Fruit fly (Drosophila melanogaster): Measurements from ENCODE around the gene DZIP1.

DZIP1 gene

DNA sequence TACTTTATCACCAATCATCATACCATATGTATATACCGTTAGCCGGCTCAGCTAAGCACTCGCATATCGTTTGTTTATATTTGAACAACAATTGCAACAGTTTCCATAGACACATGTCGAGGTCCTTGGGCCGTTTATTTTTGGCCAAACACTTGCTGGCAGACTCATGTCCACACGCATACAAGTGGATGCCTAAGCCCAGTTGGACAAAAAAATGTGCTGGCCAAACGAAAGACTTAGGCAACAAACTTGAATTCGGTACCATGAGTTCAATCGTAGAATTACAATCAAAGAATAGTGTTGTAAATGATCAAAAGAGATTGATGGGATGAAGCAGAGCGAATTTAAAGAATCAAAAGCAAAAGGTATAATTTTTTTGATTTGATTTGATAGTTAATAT lies 8.5 kb downstream of the DZIP1 start, which contains the start of gene CG13622:
Gene CG13622 (minus strand): TSS at position 101 of the 400 bp plus-strand sequence.
- no peak for TF ChIP-seq psq (GFP tag; optimal IDR thresholded peaks at IDR 0.05)
- no peak for TF ChIP-seq dmrt93B (GFP tag; optimal IDR thresholded peaks at IDR 0.05)
- no peak for TF ChIP-seq lola (GFP tag; optimal IDR thresholded peaks at IDR 0.05)
- TF ChIP-seq N (GFP tag; optimal IDR thresholded peaks at IDR 0.05): no peak
- TF ChIP-seq usp (GFP tag; optimal IDR thresholded peaks at IDR 0.05): no peak
- no peak for TF ChIP-seq br (GFP tag; optimal IDR thresholded peaks at IDR 0.05)
- TF ChIP-seq OdsH (GFP tag; optimal IDR thresholded peaks at IDR 0.05): no peak
- no peak for TF ChIP-seq tai (GFP tag; optimal IDR thresholded peaks at IDR 0.05)
- TF ChIP-seq Hr83 (GFP tag; optimal IDR thresholded peaks at IDR 0.05; ENCODE audit: poor library complexity, severe bottlenecking): no peak
- TF ChIP-seq pan (optimal IDR thresholded peaks at IDR 0.05): no peak
- no peak for TF ChIP-seq fru (GFP tag; optimal IDR thresholded peaks at IDR 0.05)

DNA sequence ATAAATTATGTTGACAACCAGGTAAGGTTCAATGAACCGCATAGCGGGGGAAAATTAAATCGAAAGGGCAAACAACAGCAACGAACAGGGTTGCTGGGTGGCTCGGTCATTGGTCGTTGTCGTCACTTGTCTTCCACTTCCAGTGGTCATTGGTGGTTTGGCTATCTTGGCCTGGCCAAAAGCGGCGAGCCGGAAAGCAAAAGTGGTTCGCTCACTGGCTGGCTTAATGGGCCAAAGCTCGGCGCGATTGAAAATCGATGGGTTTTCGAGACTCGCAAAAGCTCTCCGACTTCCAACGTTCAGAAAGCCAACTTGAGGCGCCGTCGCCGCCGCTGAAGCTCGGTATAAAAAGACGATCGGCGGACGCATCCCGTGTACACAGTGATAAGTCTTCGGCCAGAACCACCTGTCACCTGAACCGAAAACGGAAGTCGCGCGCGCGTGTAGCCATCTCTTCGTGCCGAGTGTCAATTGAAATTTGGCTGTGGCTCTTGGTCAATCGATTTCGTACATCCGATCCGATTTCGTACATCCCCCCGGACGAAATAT lies 9.4 kb downstream of the DZIP1 start, which contains the start of gene Jhbp12:
Gene Jhbp12 (plus strand): TSS at position 369 of the 549 bp plus-strand sequence.
- TF ChIP-seq ey (GFP tag; optimal IDR thresholded peaks at IDR 0.05) (no peak), Vsx2 (GFP tag; optimal IDR thresholded peaks at IDR 0.05; ENCODE audit: partially characterized antibody) (no peak), woc (GFP tag; optimal IDR thresholded peaks at IDR 0.05) (no peak), dsf (GFP tag; optimal IDR thresholded peaks at IDR 0.05; ENCODE audit: borderline replicate concordance) (no peak), brk (GFP tag; optimal IDR thresholded peaks at IDR 0.05) (no peak), dmrt93B (GFP tag; optimal IDR thresholded peaks at IDR 0.05) (no peak), dl (GFP tag; optimal IDR thresholded peaks at IDR 0.05; ENCODE audit: insufficient read depth in 1 of 2, partially characterized antibody in 2 of 2) (no peak), Hnf4 (GFP tag; optimal IDR thresholded peaks at IDR 0.05) (no peak), CG9705 (GFP tag; optimal IDR thresholded peaks at IDR 0.05) (no peak), usp (GFP tag; optimal IDR thresholded peaks at IDR 0.05) (no peak)

DNA sequence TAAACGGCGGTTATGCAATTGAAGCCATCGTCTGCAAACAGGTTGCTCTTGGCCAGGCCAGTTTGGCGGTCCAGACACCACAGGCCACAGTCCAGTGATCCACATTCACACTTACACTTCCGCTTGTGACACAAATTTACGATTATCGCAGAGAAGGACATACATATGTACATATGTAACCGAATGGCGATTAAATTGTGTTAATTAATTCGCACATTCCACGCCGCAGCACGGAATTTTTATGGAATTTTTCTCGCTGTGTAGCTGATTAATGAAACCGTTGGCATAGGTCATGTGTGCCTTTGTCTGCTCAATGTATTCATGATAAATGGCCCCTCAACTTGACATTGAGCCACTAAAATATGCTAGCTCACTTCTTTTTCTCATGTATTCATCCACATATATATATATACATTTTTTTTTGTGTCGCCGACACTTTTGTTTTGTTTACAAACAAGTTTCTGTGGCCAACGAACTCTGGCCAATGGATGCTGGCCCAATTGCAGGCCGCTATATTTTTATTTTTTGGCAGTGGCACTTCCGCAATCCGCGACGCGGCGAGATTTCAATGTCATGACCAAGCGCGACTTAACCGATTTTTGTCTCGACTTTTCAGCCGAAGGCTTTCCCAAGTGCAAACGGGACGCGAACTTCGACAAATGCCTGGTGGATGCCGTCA lies 11.0 kb downstream of the DZIP1 start:
- TF ChIP-seq pan (optimal IDR thresholded peaks at IDR 0.05): no peak
- TF ChIP-seq br (GFP tag; optimal IDR thresholded peaks at IDR 0.05): no peak
- no peak for TF ChIP-seq rgr (GFP tag; optimal IDR thresholded peaks at IDR 0.05)
- no peak for TF ChIP-seq h (GFP tag; optimal IDR thresholded peaks at IDR 0.05)
- no peak for TF ChIP-seq OdsH (GFP tag; optimal IDR thresholded peaks at IDR 0.05)
- no peak for TF ChIP-seq Sp1 (GFP tag; optimal IDR thresholded peaks at IDR 0.05)
- TF ChIP-seq CrebA (GFP tag; optimal IDR thresholded peaks at IDR 0.05; ENCODE audit: borderline replicate concordance): no peak
- TF ChIP-seq Hnf4 (GFP tag; optimal IDR thresholded peaks at IDR 0.05): no peak
- no peak for TF ChIP-seq tai (GFP tag; optimal IDR thresholded peaks at IDR 0.05)
- TF ChIP-seq HLH106 (tag; optimal IDR thresholded peaks at IDR 0.05): no peak
- TF ChIP-seq Abd-B (GFP tag; optimal IDR thresholded peaks at IDR 0.05): no peak
- TF ChIP-seq psq (GFP tag; optimal IDR thresholded peaks at IDR 0.05): no peak

DNA sequence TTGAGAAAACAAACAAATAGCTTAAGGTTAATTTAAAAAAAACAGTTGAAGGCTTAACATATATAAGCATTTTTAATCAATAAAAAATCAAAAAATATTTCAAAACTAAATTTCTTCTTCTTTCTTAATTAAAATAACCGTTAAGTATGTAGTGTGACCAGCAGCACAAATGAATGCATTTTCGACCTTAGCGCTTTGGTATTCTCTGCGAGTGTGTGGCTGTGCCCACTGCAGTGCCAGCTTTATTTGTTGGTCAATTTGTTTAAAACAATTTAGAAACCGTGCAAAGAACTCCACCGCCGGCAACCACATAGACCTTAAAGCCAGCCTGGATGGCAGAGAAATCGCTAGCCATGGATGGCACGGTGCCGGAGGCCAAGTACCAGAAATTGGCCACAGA lies 12.8 kb downstream of the DZIP1 start, which contains the start of gene CG6607:
Gene CG6607 (plus strand): TSS at position 203 of the 400 bp plus-strand sequence.
- TF ChIP-seq rgr (GFP tag; optimal IDR thresholded peaks at IDR 0.05) (no peak), foxo (GFP tag; optimal IDR thresholded peaks at IDR 0.05) (no peak), Mio (GFP tag; optimal IDR thresholded peaks at IDR 0.05) (no peak), sv (GFP tag; optimal IDR thresholded peaks at IDR 0.05) (no peak), CG32264 (GFP tag; optimal IDR thresholded peaks at IDR 0.05) (no peak), brk (GFP tag; optimal IDR thresholded peaks at IDR 0.05) (no peak), br (GFP tag; optimal IDR thresholded peaks at IDR 0.05) (no peak), dl (GFP tag; optimal IDR thresholded peaks at IDR 0.05; ENCODE audit: insufficient read depth in 1 of 2, partially characterized antibody in 2 of 2) (no peak), fru (GFP tag; optimal IDR thresholded peaks at IDR 0.05) (no peak), Hr83 (GFP tag; optimal IDR thresholded peaks at IDR 0.05; ENCODE audit: poor library complexity, severe bottlenecking) (no peak), sage (GFP tag; optimal IDR thresholded peaks at IDR 0.05) (no peak)

DNA sequence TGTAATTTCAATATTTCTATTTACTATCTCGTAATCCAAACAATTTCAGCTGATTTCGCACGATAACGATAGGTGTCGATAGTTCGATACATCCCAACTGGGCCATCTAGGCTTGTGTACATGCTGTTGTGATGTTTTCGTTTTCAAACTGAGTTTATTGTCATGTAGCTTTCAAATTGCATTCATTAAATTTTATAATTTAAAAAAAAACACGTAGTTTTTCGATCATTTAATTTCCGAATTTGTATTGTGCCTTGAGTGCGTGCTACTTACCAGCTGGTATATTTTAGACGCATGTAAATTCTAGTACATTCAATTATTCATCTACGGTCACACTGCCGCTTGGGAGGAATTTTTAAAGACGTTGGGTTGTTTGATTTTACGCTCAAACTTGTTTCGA lies 15.2 kb downstream of the DZIP1 start, which contains the start of the genes CG13623 and ana1:
Gene CG13623 (minus strand): TSS at position 231 of the 400 bp plus-strand sequence.
Gene ana1 (plus strand): TSS at position 249 of the 400 bp plus-strand sequence.
- no peak for TF ChIP-seq dl (GFP tag; optimal IDR thresholded peaks at IDR 0.05; ENCODE audit: insufficient read depth in 1 of 2, partially characterized antibody in 2 of 2)
- TF ChIP-seq Hr83 (GFP tag; optimal IDR thresholded peaks at IDR 0.05; ENCODE audit: poor library complexity, severe bottlenecking): no peak
- no peak for TF ChIP-seq dmrt93B (GFP tag; optimal IDR thresholded peaks at IDR 0.05)
- no peak for TF ChIP-seq lola (GFP tag; optimal IDR thresholded peaks at IDR 0.05)
- TF ChIP-seq Myc (optimal IDR thresholded peaks at IDR 0.05): no peak
- no peak for TF ChIP-seq jim (GFP tag; optimal IDR thresholded peaks at IDR 0.05)
- no peak for TF ChIP-seq sv (GFP tag; optimal IDR thresholded peaks at IDR 0.05)

All from whole organism, wandering third instar larva.